Worm (Caenorhabditis elegans): ENCODE measurements around the gene T03F7.5.

DNA sequence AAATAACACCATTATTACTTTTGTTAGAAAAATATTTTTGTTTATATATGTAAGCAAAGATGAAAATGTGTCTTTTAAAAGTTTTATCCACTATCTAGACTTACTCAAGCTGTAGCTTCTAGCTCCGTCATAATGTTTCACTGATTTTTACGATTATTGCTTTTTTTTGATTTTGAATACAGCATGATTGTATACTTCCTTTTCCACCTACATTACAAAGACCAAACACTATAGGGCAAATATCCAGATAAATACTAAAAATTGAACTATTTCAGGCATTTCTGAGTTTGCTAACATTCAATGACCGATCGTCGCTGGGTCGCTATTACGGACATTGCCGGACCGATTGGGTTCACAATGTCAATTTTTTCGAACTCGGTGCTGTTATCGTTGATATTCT, 31.9 kb downstream of the T03F7.5 start, which contains the start of gene str-116:
- TF ChIP-seq nhr-237 (tag; optimal IDR thresholded peaks at IDR 0.05): no peak
- no peak for TF ChIP-seq elt-1 (tag; optimal IDR thresholded peaks at IDR 0.05)
- TF ChIP-seq ZK546.5 (tag; optimal IDR thresholded peaks at IDR 0.05): no peak
- TF ChIP-seq nhr-23 (tag; optimal IDR thresholded peaks at IDR 0.05): no peak
- no peak for TF ChIP-seq snpc-4 (tag; optimal IDR thresholded peaks at IDR 0.05)
- no peak for TF ChIP-seq ztf-4 (tag; optimal IDR thresholded peaks at IDR 0.05)
- TF ChIP-seq ceh-82 (tag; optimal IDR thresholded peaks at IDR 0.05): no peak
- TF ChIP-seq hmg-11 (tag; optimal IDR thresholded peaks at IDR 0.05): no peak
- no peak for TF ChIP-seq nhr-11 (tag; optimal IDR thresholded peaks at IDR 0.05)
- TF ChIP-seq egl-27 (tag; optimal IDR thresholded peaks at IDR 0.05): no peak
- TF ChIP-seq nhr-12 (tag; optimal IDR thresholded peaks at IDR 0.05): no peak
